Fruit fly (Drosophila melanogaster) whole organism, embryonic: Measurements from ENCODE around the gene Nnp-1.

ENCODE experiments used
- Adf1 ChIP-seq: fragments of 200-800 bp; sonication (Bioruptor generic); IDR thresholded peaks from 2 replicates; pipeline ENCODE4 v1.3.6; 2022; ENCODE audit warnings: missing biosample characterization, missing genetic modification characterization
- Atf6 ChIP-seq: fragments of 200-800 bp; sonication (Bioruptor generic); IDR thresholded peaks from 2 replicates; pipeline ENCODE4 v1.3.6; 2022; ENCODE audit warnings: missing biosample characterization, missing genetic modification characterization
- Bgb ChIP-seq: fragments of 200-800 bp; sonication (Bioruptor generic); IDR thresholded peaks from 2 replicates; pipeline ENCODE4 v1.3.6; 2022; ENCODE audit warnings: missing biosample characterization, missing genetic modification characterization; ENCODE audit not compliant: partially characterized antibody
- CG10274 ChIP-seq: fragments of 200-800 bp; sonication (Bioruptor generic); optimal IDR thresholded peaks from 3 replicates; lab custom pipeline; 2017; ENCODE audit warnings: missing biosample characterization, mild to moderate bottlenecking, missing genetic modification characterization
- CG10959 ChIP-seq: fragments of 200-800 bp; sonication (Bioruptor generic); IDR thresholded peaks from 2 replicates; pipeline ENCODE4 v1.3.6; 2022; ENCODE audit warnings: missing biosample characterization, missing genetic modification characterization
- CG11085 ChIP-seq: fragments of 200-800 bp; sonication (Bioruptor generic); IDR thresholded peaks from 2 replicates; pipeline ENCODE4 v1.3.6; 2022; ENCODE audit warnings: missing biosample characterization, missing genetic modification characterization
- CG11398 ChIP-seq: fragments of 200-800 bp; sonication (Bioruptor generic); optimal IDR thresholded peaks from 2 replicates; lab custom pipeline; 2016; ENCODE audit warnings: missing biosample characterization, missing genetic modification characterization
- CG14441 ChIP-seq: fragments of 200-800 bp; sonication (Bioruptor generic); IDR thresholded peaks from 2 replicates; pipeline ENCODE4 v1.3.6; 2022; ENCODE audit warnings: missing biosample characterization, missing genetic modification characterization
- CG15601 ChIP-seq: fragments of 200-800 bp; sonication (Bioruptor generic); optimal IDR thresholded peaks from 3 replicates; lab custom pipeline; 2019; ENCODE audit warnings: missing biosample characterization, mild to moderate bottlenecking, missing genetic modification characterization, moderate library complexity
- CG16815 ChIP-seq: fragments of 200-800 bp; sonication (Bioruptor generic); optimal IDR thresholded peaks from 3 replicates; lab custom pipeline; 2017; ENCODE audit warnings: missing biosample characterization, mild to moderate bottlenecking, missing genetic modification characterization
- CG1832 ChIP-seq: fragments of 200-800 bp; sonication (Bioruptor generic); optimal IDR thresholded peaks from 2 replicates; lab custom pipeline; 2017; ENCODE audit warnings: missing biosample characterization, mild to moderate bottlenecking, missing genetic modification characterization, inconsistent platforms
- CG2129 ChIP-seq: fragments of 200-800 bp; sonication (Bioruptor generic); IDR thresholded peaks from 2 replicates; pipeline ENCODE4 v1.3.6; 2022; ENCODE audit warnings: missing biosample characterization, missing genetic modification characterization; ENCODE audit not compliant: partially characterized antibody
- CG2202 ChIP-seq: fragments of 200-800 bp; sonication (Bioruptor generic); optimal IDR thresholded peaks from 2 replicates; lab custom pipeline; 2018; ENCODE audit warnings: missing biosample characterization, mild to moderate bottlenecking, missing genetic modification characterization
- CG2712 ChIP-seq: fragments of 200-800 bp; optimal IDR thresholded peaks from 3 replicates; lab custom pipeline; 2019; ENCODE audit warnings: missing biosample characterization, mild to moderate bottlenecking, missing genetic modification characterization, moderate library complexity
- CG34376 ChIP-seq: fragments of 200-800 bp; sonication (Bioruptor generic); optimal IDR thresholded peaks from 2 replicates; lab custom pipeline; 2018; ENCODE audit warnings: missing biosample characterization, mild to moderate bottlenecking, missing genetic modification characterization
- CG3838 ChIP-seq: fragments of 200-800 bp; sonication (Bioruptor generic); optimal IDR thresholded peaks from 3 replicates; lab custom pipeline; 2016; ENCODE audit warnings: missing biosample characterization, missing genetic modification characterization
- CG42726 ChIP-seq: fragments of 200-800 bp; sonication (Bioruptor generic); IDR thresholded peaks from 2 replicates; pipeline ENCODE4 v1.3.6; 2022; ENCODE audit warnings: missing biosample characterization, missing genetic modification characterization; ENCODE audit not compliant: partially characterized antibody
- CG5180 ChIP-seq: fragments of 200-800 bp; sonication (Bioruptor generic); optimal IDR thresholded peaks from 3 replicates; lab custom pipeline; 2017; ENCODE audit warnings: missing biosample characterization, missing genetic modification characterization, mild to moderate bottlenecking, moderate library complexity, missing genetic modification reagents
- CG5953 ChIP-seq: fragments of 200-800 bp; sonication (Bioruptor generic); IDR thresholded peaks from 2 replicates; pipeline ENCODE4 v1.3.6; 2022; ENCODE audit warnings: missing biosample characterization, missing genetic modification characterization
- CG6689 ChIP-seq: fragments of 200-800 bp; sonication (Bioruptor generic); IDR thresholded peaks from 2 replicates; pipeline ENCODE4 v1.3.6; 2022; ENCODE audit warnings: missing biosample characterization, missing genetic modification characterization
- CG9437 ChIP-seq: fragments of 200-800 bp; sonication (Bioruptor generic); optimal IDR thresholded peaks from 2 replicates; lab custom pipeline; 2018; ENCODE audit warnings: missing biosample characterization, mild to moderate bottlenecking, missing genetic modification characterization
- CG9817 ChIP-seq: fragments of 200-800 bp; sonication (Bioruptor generic); optimal IDR thresholded peaks from 2 replicates; lab custom pipeline; 2018; ENCODE audit warnings: missing biosample characterization, mild to moderate bottlenecking, missing genetic modification characterization, moderate library complexity
- CTCF ChIP-seq: fragments of 200-800 bp; sonication (Bioruptor generic); optimal IDR thresholded peaks from 2 replicates; lab custom pipeline; 2017; ENCODE audit warnings: missing biosample characterization, mild to moderate bottlenecking, missing genetic modification characterization, moderate library complexity
- D19A ChIP-seq: fragments of 200-800 bp; optimal IDR thresholded peaks from 3 replicates; lab custom pipeline; 2019; ENCODE audit warnings: missing biosample characterization, mild to moderate bottlenecking, missing genetic modification characterization, moderate library complexity
- D19B ChIP-seq: fragments of 200-800 bp; sonication (Bioruptor generic); optimal IDR thresholded peaks from 2 replicates; lab custom pipeline; 2017; ENCODE audit warnings: missing biosample characterization, mild to moderate bottlenecking, missing genetic modification characterization
- Dp ChIP-seq: fragments of 200-800 bp; sonication (Bioruptor generic); optimal IDR thresholded peaks from 2 replicates; lab custom pipeline; 2018; ENCODE audit warnings: missing biosample characterization, mild to moderate bottlenecking, missing genetic modification characterization, moderate library complexity
- H2.0 ChIP-seq: fragments of 200-800 bp; sonication (Bioruptor generic); IDR thresholded peaks from 2 replicates; pipeline ENCODE4 v1.3.6; 2022; ENCODE audit warnings: missing biosample characterization, missing genetic modification characterization
- MBD-R2 ChIP-seq: fragments of 200-800 bp; sonication (Bioruptor generic); IDR thresholded peaks from 2 replicates; pipeline ENCODE4 v1.3.6; 2022; ENCODE audit warnings: missing biosample characterization, missing genetic modification characterization
- Myb ChIP-seq: fragments of 200-800 bp; sonication (Bioruptor generic); optimal IDR thresholded peaks from 2 replicates; lab custom pipeline; 2016; ENCODE audit warnings: missing biosample characterization, missing genetic modification characterization
- Nf-YB ChIP-seq: fragments of 200-800 bp; sonication (Bioruptor generic); optimal IDR thresholded peaks from 3 replicates; lab custom pipeline; 2019; ENCODE audit warnings: missing biosample characterization, mild to moderate bottlenecking, missing genetic modification characterization, moderate library complexity
- Ptx1 ChIP-seq: fragments of 200-800 bp; sonication (Bioruptor generic); IDR thresholded peaks from 2 replicates; pipeline ENCODE4 v1.3.6; 2022; ENCODE audit warnings: missing biosample characterization, missing genetic modification characterization
- Side ChIP-seq: fragments of 200-800 bp; sonication (Bioruptor generic); optimal IDR thresholded peaks from 2 replicates; lab custom pipeline; 2016; ENCODE audit warnings: missing biosample characterization, missing genetic modification characterization
- bowl ChIP-seq: fragments of 200-800 bp; sonication (Bioruptor generic); IDR thresholded peaks from 2 replicates; pipeline ENCODE4 v1.3.6; 2022; ENCODE audit warnings: missing biosample characterization, missing genetic modification characterization
- chinmo ChIP-seq: fragments of 200-800 bp; sonication (Bioruptor generic); IDR thresholded peaks from 4 replicates; pipeline ENCODE4 v1.3.6; 2022; ENCODE audit warnings: missing biosample characterization, missing genetic modification characterization; ENCODE audit not compliant: partially characterized antibody
- chn ChIP-seq: fragments of 200-800 bp; sonication (Bioruptor generic); optimal IDR thresholded peaks from 2 replicates; lab custom pipeline; 2016; ENCODE audit warnings: missing biosample characterization, missing genetic modification characterization
- cwo ChIP-seq: fragments of 200-800 bp; sonication (Bioruptor generic); optimal IDR thresholded peaks from 3 replicates; lab custom pipeline; 2017; ENCODE audit warnings: missing biosample characterization, missing genetic modification characterization, mild to moderate bottlenecking, moderate library complexity, missing genetic modification reagents
- dimm ChIP-seq: fragments of 200-800 bp; sonication (Bioruptor generic); IDR thresholded peaks from 2 replicates; pipeline ENCODE4 v1.3.6; 2022; ENCODE audit warnings: missing biosample characterization, missing genetic modification characterization
- h ChIP-seq: fragments of >200 bp; optimal IDR thresholded peaks from 2 replicates; lab custom pipeline; 2017
- her ChIP-seq: fragments of 200-800 bp; sonication (Bioruptor generic); optimal IDR thresholded peaks from 2 replicates; lab custom pipeline; 2016; ENCODE audit warnings: missing biosample characterization, missing genetic modification characterization
- kay ChIP-seq: fragments of 200-800 bp; sonication (Bioruptor generic); optimal IDR thresholded peaks from 2 replicates; lab custom pipeline; 2016; ENCODE audit warnings: missing biosample characterization, missing genetic modification characterization
- kni ChIP-seq: fragments of 200-800 bp; sonication (Bioruptor generic); optimal IDR thresholded peaks from 3 replicates; lab custom pipeline; 2017; ENCODE audit warnings: mild to moderate bottlenecking, missing biosample characterization, missing genetic modification reagents, missing genetic modification characterization
- org-1 ChIP-seq: fragments of 200-800 bp; sonication (Bioruptor generic); optimal IDR thresholded peaks from 2 replicates; lab custom pipeline; 2017; ENCODE audit warnings: missing biosample characterization, missing genetic modification characterization
- pan ChIP-seq, 4 experiments: fragments of >200 bp in 3 of 4; fragments of 200-800 bp in 1 of 4; sonication (Bioruptor generic) in 1 of 4; optimal IDR thresholded peaks in 3 of 4; IDR thresholded peaks in 1 of 4; 2 replicates each; pipeline versions ENCODE4 v1.3.6 to Lab custom; 2017 to 2022; ENCODE audit warnings: missing biosample characterization in 2 of 4, missing genetic modification characterization in 2 of 4, mixed read lengths in 1 of 4
- pzg ChIP-seq: fragments of 200-800 bp; sonication (Bioruptor generic); optimal IDR thresholded peaks from 3 replicates; lab custom pipeline; 2018; ENCODE audit warnings: missing biosample characterization, mild to moderate bottlenecking, missing genetic modification characterization, moderate library complexity
- rib ChIP-seq: fragments of 200-800 bp; sonication (Bioruptor generic); IDR thresholded peaks from 2 replicates; pipeline ENCODE4 v1.3.6; 2022; ENCODE audit warnings: missing biosample characterization, missing genetic modification characterization
- ssp ChIP-seq: fragments of 200-800 bp; sonication (Bioruptor generic); IDR thresholded peaks from 2 replicates; pipeline ENCODE4 v1.3.6; 2022; ENCODE audit warnings: missing biosample characterization, missing genetic modification characterization
- tll ChIP-seq, 2 experiments: fragments of 200-800 bp in 1 of 2; fragments of >200 bp in 1 of 2; sonication (Bioruptor generic) in 1 of 2; optimal IDR thresholded peaks; 2 replicates each; lab custom pipeline; 2017 to 2019; ENCODE audit warnings: missing biosample characterization in 2 of 2, missing genetic modification characterization in 2 of 2, mild to moderate bottlenecking in 1 of 2, moderate library complexity in 1 of 2
- twi ChIP-seq: fragments of 200-800 bp; optimal IDR thresholded peaks from 2 replicates; lab custom pipeline; 2019; ENCODE audit warnings: missing biosample characterization, mild to moderate bottlenecking, missing genetic modification characterization, moderate library complexity
- zfh1 ChIP-seq: fragments of 200-800 bp; sonication (Bioruptor generic); IDR thresholded peaks from 3 replicates; pipeline ENCODE4 v1.3.6; 2022; ENCODE audit warnings: missing biosample characterization, missing genetic modification characterization

The Nnp-1 gene

DNA sequence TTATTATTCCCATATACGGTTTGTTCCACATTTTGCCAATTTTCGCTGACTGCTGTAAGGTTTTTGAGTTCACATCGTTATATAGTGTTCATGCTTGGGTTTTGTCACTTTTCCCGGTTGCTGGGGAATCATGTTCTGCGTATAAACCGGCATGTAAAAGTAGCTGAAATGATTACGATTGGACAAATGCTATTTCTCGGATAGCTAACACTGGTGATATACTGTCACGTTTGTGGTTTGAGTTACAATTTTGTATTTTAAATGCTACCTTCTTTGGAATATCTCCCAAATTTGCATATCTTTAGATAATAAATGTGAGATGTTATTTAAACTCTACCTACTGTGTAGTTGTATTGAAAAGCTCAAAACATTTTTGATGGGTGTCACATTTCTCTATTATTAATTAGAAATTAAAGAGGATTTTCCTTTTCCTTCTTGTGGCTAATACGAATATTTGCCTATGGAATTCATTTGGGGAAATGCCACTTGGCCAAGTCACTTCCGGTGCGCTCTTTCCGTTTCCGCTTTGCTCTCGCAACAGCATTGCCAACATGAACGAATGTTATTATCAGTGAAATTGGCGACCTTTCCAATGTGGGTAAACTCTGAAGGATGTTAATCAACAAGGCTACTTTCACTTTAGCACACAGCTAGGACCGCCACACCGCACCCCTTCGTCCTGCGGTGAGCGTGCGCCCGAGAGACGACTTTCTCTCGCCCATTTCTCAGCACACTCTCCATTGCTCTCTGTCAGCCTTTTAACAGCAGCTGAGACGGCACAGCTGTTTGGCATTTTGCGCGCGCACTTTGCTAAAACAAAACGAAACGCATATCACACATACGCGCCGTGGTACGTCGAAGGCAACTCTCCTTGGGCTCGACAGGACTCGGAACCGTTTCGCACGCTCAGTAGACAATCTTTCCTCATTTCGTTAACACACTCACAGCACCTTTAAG, 48.8 kb upstream of the Nnp-1 start, which contains the start of the genes CG16956, CG42784 and CG43850 (continued):
- TF ChIP-seq CG42726: no peak
- peak; percentile 68 for TF ChIP-seq org-1 (GFP tag; lab: Kevin White, UChicago)
- TF ChIP-seq Dp (GFP tag; lab: Kevin White, UChicago): no peak
- TF ChIP-seq CG3838 (GFP tag; lab: Kevin White, UChicago): no peak
- no peak for TF ChIP-seq kni (GFP tag; lab: Kevin White, UChicago)
- TF ChIP-seq CG11085 (GFP tag; lab: Robert Waterston, UW): no peak
- no peak for TF ChIP-seq chinmo
- TF ChIP-seq CG1832: no peak
- TF ChIP-seq CTCF: peak; percentile 7
- no peak for TF ChIP-seq ssp
- 0 out of 2 replicates have a peak, but pooled peaks have one; percentile 11 for TF ChIP-seq CG14441
- no peak for TF ChIP-seq rib (GFP tag; lab: Robert Waterston, UW)
- no peak; the same call in 1 of the 2 replicates for TF ChIP-seq Adf1 (GFP tag; lab: Robert Waterston, UW)
- TF ChIP-seq Bgb (GFP tag; lab: Robert Waterston, UW): no peak
- TF ChIP-seq tll (GFP tag; optimal IDR thresholded peaks at IDR 0.05; lab: Kevin White, UChicago): no peak
- TF ChIP-seq CG34376: peak; percentile 96
- TF ChIP-seq Myb (GFP tag; lab: Kevin White, UChicago): no peak
- TF ChIP-seq D19A (tag; lab: Kevin White, UChicago): no peak
- TF ChIP-seq CG10274 (GFP tag; lab: Kevin White, UChicago): peak; percentile 23
- TF ChIP-seq D19B (GFP tag; lab: Kevin White, UChicago): peak; percentile 32
- peak; percentile 19 for TF ChIP-seq pzg (GFP tag; lab: Kevin White, UChicago)
- TF ChIP-seq CG9817 (tag; lab: Kevin White, UChicago): peak; percentile 44
- TF ChIP-seq CG2202 (tag; lab: Kevin White, UChicago): no peak
- peak; percentile 28 for TF ChIP-seq Side (GFP tag; lab: Kevin White, UChicago)
- TF ChIP-seq CG5953 (GFP tag; lab: Robert Waterston, UW): no peak
- TF ChIP-seq cwo (GFP tag; lab: Kevin White, UChicago): peak; percentile 56
- TF ChIP-seq kay (GFP tag; lab: Kevin White, UChicago): no peak
- no peak for TF ChIP-seq dimm
- TF ChIP-seq CG15601: no peak
- no peak for TF ChIP-seq CG6689 (GFP tag; lab: Robert Waterston, UW)
- TF ChIP-seq CG5180: peak; percentile 51
- no peak for TF ChIP-seq MBD-R2
- no peak for TF ChIP-seq h
- no peak for TF ChIP-seq CG2129 (GFP tag; lab: Robert Waterston, UW)
- no peak for TF ChIP-seq CG2712
- TF ChIP-seq zfh1 (GFP tag; lab: Robert Waterston, UW): no peak
- TF ChIP-seq Ptx1 (GFP tag; lab: Robert Waterston, UW): no peak
- no peak for TF ChIP-seq CG10959 (GFP tag; lab: Robert Waterston, UW)
- peak; percentile 64 for TF ChIP-seq Atf6 (GFP tag; lab: Robert Waterston, UW)
- no peak for TF ChIP-seq CG16815 (GFP tag; lab: Kevin White, UChicago)
- TF ChIP-seq bowl: peak; percentile 42; the same call in 1 of the 2 replicates
- no peak for TF ChIP-seq chn (GFP tag; lab: Kevin White, UChicago)
- TF ChIP-seq twi (tag; lab: Kevin White, UChicago): no peak
- peak; percentile 30 for TF ChIP-seq CG9437 (GFP tag; lab: Kevin White, UChicago)
- no peak for TF ChIP-seq CG11398 (GFP tag; lab: Kevin White, UChicago)
- TF ChIP-seq H2.0: no peak
- no peak for TF ChIP-seq pan (optimal IDR thresholded peaks at IDR 0.05; lab: Kevin White, UChicago)
- no peak for TF ChIP-seq pan (GFP tag; optimal IDR thresholded peaks at IDR 0.05 in 1 of 2, IDR thresholded peaks at IDR 0.05 in 1 of 2)
- TF ChIP-seq her (GFP tag; lab: Kevin White, UChicago): peak; percentile 42
- TF ChIP-seq Nf-YB (GFP tag; lab: Kevin White, UChicago): peak; percentile 18
